Worm (Caenorhabditis elegans): ENCODE data around the gene rfth-1.
A peak's percentile ranks its signal among the peaks of the same experiment; 100 is the strongest.

Gene rfth-1

DNA sequence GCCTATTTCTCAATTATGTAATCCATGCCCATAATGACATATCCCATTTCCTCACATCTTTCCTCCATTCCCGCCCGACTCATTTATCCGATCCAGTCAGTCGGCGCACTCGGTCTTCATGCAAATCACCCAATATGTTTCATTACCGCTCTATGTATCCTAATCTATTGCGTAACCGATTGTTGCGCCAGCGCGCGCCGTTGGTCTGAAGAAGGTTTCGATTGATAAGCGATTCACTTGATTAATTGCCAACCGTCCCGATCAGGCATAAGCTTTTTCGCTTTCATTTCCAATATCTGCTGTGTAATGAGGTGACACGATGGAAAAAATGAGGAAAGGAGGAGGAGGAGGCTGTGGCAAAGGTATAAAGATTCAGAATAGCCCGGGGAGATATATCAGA is 7.0 kb upstream of the rfth-1 start:
- TF ChIP-seq jun-1 (tag; optimal IDR thresholded peaks at IDR 0.05), result no peak
- TF ChIP-seq blmp-1 (tag; optimal IDR thresholded peaks at IDR 0.05), result peak; percentile 98

ce11 chrIV:4517066-4517465 is 6.0 kb upstream of the rfth-1 start, which contains the start of gene ZK180.5:
TSS of gene ZK180.5 (minus strand) at chrIV:4517166.
- TF ChIP-seq blmp-1 (tag; optimal IDR thresholded peaks at IDR 0.05) (peak; percentile 34), rnt-1 (tag; optimal IDR thresholded peaks at IDR 0.05) (no peak)

ce11 chrIV:4516478-4516877 is 5.4 kb upstream of the rfth-1 start:
- TF ChIP-seq sptf-1 (tag; optimal IDR thresholded peaks at IDR 0.05) (no peak), ceh-8 (GFP tag; optimal IDR thresholded peaks at IDR 0.05) (peak; percentile 2)

DNA sequence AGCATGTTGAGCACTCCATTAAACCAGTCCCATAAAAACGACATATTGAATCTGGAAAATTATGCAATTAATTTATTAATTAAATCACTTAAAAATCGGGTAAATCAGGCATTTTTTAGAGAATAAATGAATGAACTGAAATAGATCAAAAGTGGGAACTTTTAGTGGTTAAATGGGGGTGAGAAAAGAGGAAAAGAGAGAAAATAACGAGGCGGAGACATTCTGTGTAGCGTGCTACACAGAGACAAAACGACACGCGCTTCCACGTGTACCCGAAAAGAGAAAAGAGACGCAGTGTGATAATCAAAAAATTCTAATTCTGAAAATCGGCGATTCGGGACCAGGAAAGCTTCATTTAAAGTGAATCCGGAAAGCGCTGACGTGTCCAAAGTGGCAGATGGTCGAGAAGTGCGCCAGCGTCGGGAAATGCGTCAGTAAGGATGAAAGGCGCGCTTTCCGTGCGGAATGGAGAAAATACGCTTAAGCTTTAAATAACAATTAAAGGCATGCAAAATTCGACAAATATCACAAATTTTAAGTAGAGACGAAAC is 2.2 kb upstream of the rfth-1 start, which contains the start of gene sar-1:
TSS of gene sar-1 (minus strand) at position 51 of the 551 bp plus-strand sequence.
- TF ChIP-seq egl-13 (tag; optimal IDR thresholded peaks at IDR 0.05) (peak; percentile 85), dsc-1 (tag; optimal IDR thresholded peaks at IDR 0.05) (peak; percentile 91), hlh-17 (GFP tag; optimal IDR thresholded peaks at IDR 0.05; ENCODE audit: borderline replicate concordance) (no peak), nhr-19 (GFP tag; conservative IDR thresholded peaks at IDR 0.05) (peak; percentile 83), aha-1 (tag; optimal IDR thresholded peaks at IDR 0.05) (peak; percentile 17), lin-14 (GFP tag; optimal IDR thresholded peaks at IDR 0.05) (peak; percentile 88), ama-1 (optimal IDR thresholded peaks at IDR 0.05) (no peak), elt-3 (tag; optimal IDR thresholded peaks at IDR 0.05) (peak in 2 of 6 experiments; percentile 13 to 27), fkh-8 (tag; optimal IDR thresholded peaks at IDR 0.05) (peak; percentile 71), ceh-90 (tag; optimal IDR thresholded peaks at IDR 0.05) (no peak), jun-1 (tag; optimal IDR thresholded peaks at IDR 0.05) (peak; percentile 69), nhr-20 (tag; optimal IDR thresholded peaks at IDR 0.05) (peak; percentile 86), skn-1 (tag; optimal IDR thresholded peaks at IDR 0.05) (peak; percentile 48), lin-13 (GFP tag; optimal IDR thresholded peaks at IDR 0.05) (peak; percentile 81), fkh-4 (tag; optimal IDR thresholded peaks at IDR 0.05; ENCODE audit: borderline replicate concordance) (no peak), tlp-1 (tag; optimal IDR thresholded peaks at IDR 0.05) (no peak), tbx-2 (tag; optimal IDR thresholded peaks at IDR 0.05) (peak; percentile 88), snu-23 (GFP tag; optimal IDR thresholded peaks at IDR 0.05) (peak; percentile 90), ztf-11 (tag; optimal IDR thresholded peaks at IDR 0.05) (peak in 1 of 2 experiments; percentile 31), irx-1 (tag; optimal IDR thresholded peaks at IDR 0.05) (peak; percentile 85), unc-130 (tag; optimal IDR thresholded peaks at IDR 0.05) (peak; percentile 35), blmp-1 (tag; optimal IDR thresholded peaks at IDR 0.05) (peak; percentile 45), nhr-76 (tag; optimal IDR thresholded peaks at IDR 0.05) (no peak), nhr-12 (tag; optimal IDR thresholded peaks at IDR 0.05) (no peak), snpc-4 (tag; optimal IDR thresholded peaks at IDR 0.05) (peak; percentile 41), rnt-1 (tag; optimal IDR thresholded peaks at IDR 0.05) (peak; percentile 91), nhr-71 (tag; optimal IDR thresholded peaks at IDR 0.05) (peak; percentile 93), dpl-1 (GFP tag; optimal IDR thresholded peaks at IDR 0.05) (peak; percentile 58 to 83 (median 80)), F16B12.6 (tag; optimal IDR thresholded peaks at IDR 0.05) (peak; percentile 60), lin-15B (tag; optimal IDR thresholded peaks at IDR 0.05) (peak; percentile 63), C04F5.9 (tag; optimal IDR thresholded peaks at IDR 0.05) (peak; percentile 35), ztf-4 (tag; optimal IDR thresholded peaks at IDR 0.05) (peak; percentile 53), mep-1 (tag; optimal IDR thresholded peaks at IDR 0.05) (peak; percentile 95), xbp-1 (tag; optimal IDR thresholded peaks at IDR 0.05) (peak; percentile 93), unc-86 (tag; optimal IDR thresholded peaks at IDR 0.05) (peak; percentile 88), sox-4 (tag; optimal IDR thresholded peaks at IDR 0.05) (peak; percentile 60), unc-62 (GFP tag; optimal IDR thresholded peaks at IDR 0.05) (no peak), mdl-1 (tag; optimal IDR thresholded peaks at IDR 0.05) (peak in 1 of 2 experiments; percentile 45), ceh-63 (GFP tag; optimal IDR thresholded peaks at IDR 0.05) (no peak), isw-1 (GFP tag; IDR thresholded peaks at IDR 0.05) (peak; percentile 74), hpl-2 (GFP tag; optimal IDR thresholded peaks at IDR 0.05) (peak; percentile 52), unc-30 (tag; optimal IDR thresholded peaks at IDR 0.05) (no peak), lsy-2 (tag; optimal IDR thresholded peaks at IDR 0.05) (peak; percentile 85 to 89), fos-1 (tag; optimal IDR thresholded peaks at IDR 0.05) (peak; percentile 80), pqm-1 (tag; optimal IDR thresholded peaks at IDR 0.05) (no peak)

All from whole organism, L1 larva.